Fruit fly (Drosophila melanogaster): ENCODE results near the gene PolD1.

Gene PolD1

dm6 chr3L:15954784-15955427 is 32.7 kb downstream of the PolD1 start, which contains the start of the genes Pka-C3 and GXIVsPLA2 (continued):
- TF ChIP-seq sug (tag; optimal IDR thresholded peaks at IDR 0.05) (peak; percentile 27), CG11093 (GFP tag; IDR thresholded peaks at IDR 0.05) (no peak), sc (optimal IDR thresholded peaks at IDR 0.05) (no peak), sc (GFP tag; optimal IDR thresholded peaks at IDR 0.05) (no peak), CG30020 (tag; optimal IDR thresholded peaks at IDR 0.05) (peak; percentile 36), Aef1 (GFP tag; IDR thresholded peaks at IDR 0.05) (no peak), CG12391 (tag; optimal IDR thresholded peaks at IDR 0.05) (peak; percentile 39), CG14710 (tag; optimal IDR thresholded peaks at IDR 0.05) (peak; percentile 56), Sox100B (GFP tag; optimal IDR thresholded peaks at IDR 0.05) (peak; percentile 24), Abd-B (GFP tag; optimal IDR thresholded peaks at IDR 0.05) (peak; percentile 7), Scr (GFP tag; IDR thresholded peaks at IDR 0.05; ENCODE audit: partially characterized antibody) (0 out of 2 replicates have a peak, but pooled peaks have one; percentile 34), fd3F (GFP tag; optimal IDR thresholded peaks at IDR 0.05) (no peak), Ssrp (tag; optimal IDR thresholded peaks at IDR 0.05) (no peak), CG6254 (GFP tag; optimal IDR thresholded peaks at IDR 0.05) (peak; percentile 33), CG17829 (tag; optimal IDR thresholded peaks at IDR 0.05) (peak; percentile 45), CG7963 (GFP tag; IDR thresholded peaks at IDR 0.05; ENCODE audit: partially characterized antibody) (no peak), Meics (GFP tag; optimal IDR thresholded peaks at IDR 0.05) (peak; percentile 5), CG18262 (tag; optimal IDR thresholded peaks at IDR 0.05) (peak; percentile 35), sima (GFP tag; optimal IDR thresholded peaks at IDR 0.05) (no peak), cg (GFP tag; optimal IDR thresholded peaks at IDR 0.05) (peak; percentile 62), CG8924 (tag; optimal IDR thresholded peaks at IDR 0.05) (peak; percentile 32), CG15514 (GFP tag; optimal IDR thresholded peaks at IDR 0.05) (peak; percentile 24), E2f2 (GFP tag; IDR thresholded peaks at IDR 0.05) (peak; percentile 91), CG15696 (tag; optimal IDR thresholded peaks at IDR 0.05) (peak; percentile 19), sob (GFP tag; IDR thresholded peaks at IDR 0.05) (no peak), CG2116 (GFP tag; optimal IDR thresholded peaks at IDR 0.05) (peak; percentile 55), YL-1 (GFP tag; optimal IDR thresholded peaks at IDR 0.05) (peak; percentile 40), CG16813 (GFP tag; IDR thresholded peaks at IDR 0.05; ENCODE audit: partially characterized antibody) (no peak)

- TF ChIP-seq CG32767 (GFP tag; IDR thresholded peaks at IDR 0.05) (no peak), chn (GFP tag; optimal IDR thresholded peaks at IDR 0.05) (no peak), CG6813 (GFP tag; optimal IDR thresholded peaks at IDR 0.05) (no peak), p53 (GFP tag; optimal IDR thresholded peaks at IDR 0.05) (peak; percentile 65), prd (optimal IDR thresholded peaks at IDR 0.05) (no peak), prd (GFP tag; IDR thresholded peaks at IDR 0.05) (peak; percentile 22; the same call in 1 of the 3 replicates), Neu2 (GFP tag; optimal IDR thresholded peaks at IDR 0.05; ENCODE audit: borderline replicate concordance) (no peak), tin (GFP tag; optimal IDR thresholded peaks at IDR 0.05) (no peak), sima (GFP tag; optimal IDR thresholded peaks at IDR 0.05) (no peak), Hr78 (GFP tag; optimal IDR thresholded peaks at IDR 0.05) (no peak), jigr1 (GFP tag; IDR thresholded peaks at IDR 0.05) (no peak), cg (GFP tag; optimal IDR thresholded peaks at IDR 0.05) (no peak), da (GFP tag; optimal IDR thresholded peaks at IDR 0.05) (no peak), gcm (GFP tag; optimal IDR thresholded peaks at IDR 0.05) (no peak), dimm (GFP tag; IDR thresholded peaks at IDR 0.05) (no peak), CG1529 (GFP tag; optimal IDR thresholded peaks at IDR 0.05) (no peak), Hmr (GFP tag; optimal IDR thresholded peaks at IDR 0.05) (no peak), CG6765 (GFP tag; optimal IDR thresholded peaks at IDR 0.05) (no peak), tll (GFP tag; optimal IDR thresholded peaks at IDR 0.05) (peak in 1 of 2 experiments; percentile 79), vvl (GFP tag; IDR thresholded peaks at IDR 0.05) (0 out of 2 replicates have a peak, but pooled peaks have one; percentile 18), nerfin-1 (tag; optimal IDR thresholded peaks at IDR 0.05) (peak; percentile 5), zen (tag; optimal IDR thresholded peaks at IDR 0.05) (peak; percentile 2), CG15479 (GFP tag; optimal IDR thresholded peaks at IDR 0.05) (peak; percentile 11)
These were observed 33.7 kb downstream of the PolD1 start for dm6 chr3L:15953892-15954291.
